Worm (Caenorhabditis elegans) whole organism, L2 larva: ENCODE data around the gene madf-9.

Experiments
- Y55F3AM.14 ChIP-seq: fragments of 200-800 bp; sonication (Bioruptor generic); optimal IDR thresholded peaks from 2 replicates; lab custom pipeline; 2018; ENCODE audit warnings: mild to moderate bottlenecking, missing genetic modification characterization, missing compliant biosample characterization
- aly-2 ChIP-seq: fragments of 150-350 bp; optimal IDR thresholded peaks from 2 replicates; lab custom pipeline; 2014; ENCODE audit warnings: missing biosample characterization, missing genetic modification characterization
- lin-13 ChIP-seq: fragments of 150-350 bp; optimal IDR thresholded peaks from 2 replicates; lab custom pipeline; 2014; ENCODE audit warnings: missing biosample characterization, missing genetic modification reagents, missing genetic modification characterization
- lsy-2 ChIP-seq, 2 experiments: fragments of 150-350 bp in 1 of 2; sonication (generic microtip) in 1 of 2; optimal IDR thresholded peaks; 2 replicates each; lab custom pipeline; 2014 to 2017; ENCODE audit warnings: missing biosample characterization in 2 of 2, missing genetic modification characterization in 2 of 2

DNA sequence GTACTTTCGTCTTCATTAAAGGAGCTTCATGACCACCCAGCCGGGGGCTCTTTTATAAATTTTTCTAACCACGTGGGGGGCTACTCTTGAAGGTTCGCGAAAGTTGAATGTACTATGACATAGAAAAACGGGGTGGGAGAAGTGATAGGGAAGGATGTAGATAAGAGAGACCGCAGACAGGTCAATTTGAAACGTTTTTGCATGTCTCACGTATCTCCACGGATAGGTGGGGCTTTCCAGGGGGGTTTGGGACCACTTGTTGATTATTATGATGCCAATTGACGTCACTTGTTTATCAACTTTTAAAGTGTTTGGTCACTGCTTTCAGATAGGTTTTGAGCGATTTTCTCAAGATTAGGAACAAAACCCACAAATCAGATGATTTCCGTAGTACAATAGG is 10.7 kb downstream of the madf-9 start:
- TF ChIP-seq lsy-2 (tag; optimal IDR thresholded peaks at IDR 0.05; lab: Kevin White, UChicago) (peak in 1 of 2 experiments; percentile 41), lin-13 (GFP tag; lab: Kevin White, UChicago) (no peak), Y55F3AM.14 (GFP tag; lab: Kevin White, UChicago) (no peak), aly-2 (tag; lab: Kevin White, UChicago) (no peak)
